Worm (Caenorhabditis elegans) whole organism, L2 larva: ENCODE results near the gene pag-3.
"Not testable (repeated sequence)": the region's sequence is repeated elsewhere in the genome, so short reads cannot be mapped to it uniquely, and the experiment has no call there.

ENCODE experiments used
- C34F6.9 ChIP-seq: fragments of 150-350 bp; optimal IDR thresholded peaks from 2 replicates; lab custom pipeline; 2014; ENCODE audit warnings: missing biosample characterization, missing genetic modification characterization
- R02D3.7 ChIP-seq: fragments of 150-350 bp; optimal IDR thresholded peaks from 2 replicates; lab custom pipeline; 2014; ENCODE audit warnings: missing biosample characterization, missing genetic modification characterization
- Y55F3AM.14 ChIP-seq: fragments of 200-800 bp; sonication (Bioruptor generic); optimal IDR thresholded peaks from 2 replicates; lab custom pipeline; 2018; ENCODE audit warnings: mild to moderate bottlenecking, missing genetic modification characterization, missing compliant biosample characterization
- ZK546.5 ChIP-seq: sonication (generic microtip); optimal IDR thresholded peaks from 2 replicates; lab custom pipeline; 2017; ENCODE audit warnings: missing biosample characterization, missing genetic modification characterization
- alr-1 ChIP-seq: fragments of 150-350 bp; optimal IDR thresholded peaks from 2 replicates; lab custom pipeline; 2014; ENCODE audit warnings: missing biosample characterization, missing genetic modification characterization
- ama-1 ChIP-seq: fragments of 150-350 bp; optimal IDR thresholded peaks from 2 replicates; lab custom pipeline; 2018; ENCODE audit warnings: inconsistent platforms
- blmp-1 ChIP-seq: sonication (generic microtip); optimal IDR thresholded peaks from 2 replicates; lab custom pipeline; 2017; ENCODE audit warnings: missing genetic modification characterization, mild to moderate bottlenecking, missing compliant biosample characterization, antibody characterized with exemption, moderate library complexity; ENCODE audit not compliant: insufficient read depth
- ceh-82 ChIP-seq: fragments of 150-350 bp; optimal IDR thresholded peaks from 2 replicates; lab custom pipeline; 2014; ENCODE audit warnings: missing biosample characterization, missing genetic modification characterization
- crh-2 ChIP-seq: sonication (generic microtip); optimal IDR thresholded peaks from 2 replicates; lab custom pipeline; 2017; ENCODE audit warnings: missing biosample characterization, missing genetic modification characterization
- elt-1 ChIP-seq: fragments of 150-350 bp; optimal IDR thresholded peaks from 2 replicates; lab custom pipeline; 2014; ENCODE audit warnings: missing biosample characterization, missing genetic modification characterization
- elt-3 ChIP-seq: sonication (generic microtip); optimal IDR thresholded peaks from 2 replicates; lab custom pipeline; 2017; ENCODE audit warnings: missing biosample characterization, missing genetic modification characterization
- fos-1 ChIP-seq: fragments of 150-350 bp; optimal IDR thresholded peaks from 2 replicates; lab custom pipeline; 2014; ENCODE audit warnings: missing biosample characterization, missing genetic modification characterization
- gmeb-1 ChIP-seq: fragments of 150-350 bp; optimal IDR thresholded peaks from 2 replicates; lab custom pipeline; 2014; ENCODE audit warnings: missing biosample characterization, missing genetic modification characterization
- mab-5 ChIP-seq: fragments of 150-350 bp; optimal IDR thresholded peaks from 2 replicates; lab custom pipeline; 2014; ENCODE audit warnings: missing biosample characterization, missing genetic modification characterization
- mbf-1 ChIP-seq: sonication (generic microtip); optimal IDR thresholded peaks from 2 replicates; lab custom pipeline; 2017; ENCODE audit warnings: missing biosample characterization, missing genetic modification characterization
- mdl-1 ChIP-seq, 2 experiments: fragments of 150-350 bp in 1 of 2; sonication (generic microtip) in 1 of 2; optimal IDR thresholded peaks; 2 replicates each; lab custom pipeline; 2017; ENCODE audit warnings: missing biosample characterization in 2 of 2, missing genetic modification characterization in 2 of 2
- nhr-12 ChIP-seq: fragments of 150-350 bp; optimal IDR thresholded peaks from 2 replicates; lab custom pipeline; 2014; ENCODE audit warnings: missing biosample characterization, missing genetic modification characterization
- nhr-21 ChIP-seq: fragments of 150-350 bp; optimal IDR thresholded peaks from 2 replicates; lab custom pipeline; 2014; ENCODE audit warnings: missing biosample characterization, missing genetic modification characterization
- nhr-23 ChIP-seq: fragments of 150-350 bp; optimal IDR thresholded peaks from 2 replicates; lab custom pipeline; 2014; ENCODE audit warnings: missing biosample characterization, missing genetic modification reagents, missing genetic modification characterization
- nhr-25 ChIP-seq: fragments of 150-350 bp; sonication (generic microtip); optimal IDR thresholded peaks from 3 replicates; lab custom pipeline; 2014; ENCODE audit warnings: missing biosample characterization, missing genetic modification characterization
- nhr-6 ChIP-seq: fragments of 150-350 bp; optimal IDR thresholded peaks from 2 replicates; lab custom pipeline; 2014; ENCODE audit warnings: missing biosample characterization, missing genetic modification characterization
- nhr-77 ChIP-seq: fragments of 150-350 bp; optimal IDR thresholded peaks from 2 replicates; lab custom pipeline; 2014; ENCODE audit warnings: missing biosample characterization, missing genetic modification characterization
- sem-4 ChIP-seq: fragments of 150-350 bp; optimal IDR thresholded peaks from 2 replicates; lab custom pipeline; 2014; ENCODE audit warnings: missing biosample characterization, missing genetic modification reagents, missing genetic modification characterization
- skn-1 ChIP-seq: sonication (generic microtip); optimal IDR thresholded peaks from 2 replicates; lab custom pipeline; 2017; ENCODE audit warnings: missing biosample characterization, missing genetic modification characterization
- sma-3 ChIP-seq: sonication (generic microtip); optimal IDR thresholded peaks from 2 replicates; lab custom pipeline; 2016; ENCODE audit warnings: missing genetic modification reagents, missing genetic modification characterization, missing compliant biosample characterization
- sma-9 ChIP-seq, 2 experiments: fragments of 150-350 bp in 1 of 2; sonication (generic microtip) in 1 of 2; optimal IDR thresholded peaks; 2 replicates each; lab custom pipeline; 2014 to 2016; ENCODE audit warnings: missing genetic modification characterization in 2 of 2, mild to moderate bottlenecking in 1 of 2, missing biosample characterization in 1 of 2, missing compliant biosample characterization in 1 of 2, missing genetic modification reagents in 1 of 2, moderate library complexity in 1 of 2
- snpc-4 ChIP-seq: fragments of 150-350 bp; optimal IDR thresholded peaks from 2 replicates; lab custom pipeline; 2014; ENCODE audit warnings: missing biosample characterization, missing genetic modification characterization
- unc-55 ChIP-seq: fragments of 150-350 bp; sonication (generic microtip); optimal IDR thresholded peaks from 3 replicates; lab custom pipeline; 2014; ENCODE audit warnings: missing biosample characterization, missing genetic modification reagents, missing genetic modification characterization
- unc-62 ChIP-seq: fragments of 150-350 bp; optimal IDR thresholded peaks from 2 replicates; lab custom pipeline; 2014; ENCODE audit warnings: missing biosample characterization, missing genetic modification reagents, missing genetic modification characterization
- zag-1 ChIP-seq: fragments of 150-350 bp; optimal IDR thresholded peaks from 2 replicates; lab custom pipeline; 2014; ENCODE audit warnings: missing biosample characterization, missing genetic modification characterization
- ztf-11 ChIP-seq: sonication (generic microtip); optimal IDR thresholded peaks from 2 replicates; lab custom pipeline; 2017; ENCODE audit warnings: missing biosample characterization, missing genetic modification characterization
- ztf-4 ChIP-seq: fragments of 150-350 bp; optimal IDR thresholded peaks from 2 replicates; lab custom pipeline; 2014; ENCODE audit warnings: missing biosample characterization, missing genetic modification characterization

Gene pag-3

ce11 chrX:14970221-14970801, 15.9 kb upstream of the pag-3 start, which contains the start of the genes flwr-1 and tbc-1 (continued):
- TF ChIP-seq ztf-11 (tag; lab: Kevin White, UChicago) (no peak), nhr-6 (tag; lab: Kevin White, UChicago) (no peak), Y55F3AM.14 (GFP tag; lab: Kevin White, UChicago) (no peak), ama-1 (lab: Kevin White, UChicago) (no peak), gmeb-1 (tag; lab: Kevin White, UChicago) (no peak), R02D3.7 (tag; lab: Kevin White, UChicago) (no peak), blmp-1 (tag; lab: Kevin White, UChicago) (no peak), crh-2 (tag; lab: Kevin White, UChicago) (peak; percentile 11), C34F6.9 (peak; percentile 60), zag-1 (tag; lab: Kevin White, UChicago) (no peak), sma-3 (GFP tag; lab: Kevin White, UChicago) (no peak), nhr-12 (tag; lab: Kevin White, UChicago) (no peak), unc-62 (GFP tag; lab: Kevin White, UChicago) (no peak), ztf-4 (tag; lab: Kevin White, UChicago) (no peak), nhr-21 (tag; lab: Kevin White, UChicago) (no peak), ceh-82 (no peak), nhr-23 (no peak)

- TF ChIP-seq ztf-11 (tag; lab: Kevin White, UChicago) (no peak), R02D3.7 (tag; lab: Kevin White, UChicago) (no peak), sem-4 (tag; lab: Kevin White, UChicago) (no peak), nhr-21 (tag; lab: Kevin White, UChicago) (no peak), gmeb-1 (tag; lab: Kevin White, UChicago) (no peak), skn-1 (tag; lab: Kevin White, UChicago) (no peak), nhr-23 (no peak), alr-1 (tag; lab: Kevin White, UChicago) (no peak), ceh-82 (no peak), zag-1 (tag; lab: Kevin White, UChicago) (no peak), mab-5 (no peak), mdl-1 (tag; optimal IDR thresholded peaks at IDR 0.05; lab: Kevin White, UChicago) (no peak), snpc-4 (tag; lab: Kevin White, UChicago) (no peak), nhr-25 (tag; lab: Kevin White, UChicago) (no peak), nhr-77 (tag; lab: Kevin White, UChicago) (no peak), ZK546.5 (tag; lab: Kevin White, UChicago) (no peak), elt-3 (tag; lab: Kevin White, UChicago) (no peak), fos-1 (no peak), Y55F3AM.14 (GFP tag; lab: Kevin White, UChicago) (no peak), unc-55 (GFP tag; lab: Kevin White, UChicago) (no peak)
Measured at ce11 chrX:14969615-14970014, 15.2 kb upstream of the pag-3 start.

ce11 chrX:14966515-14966914, 12.1 kb upstream of the pag-3 start, which contains the start of gene F20D1.22:
Gene F20D1.22, plus strand, starts transcription at chrX:14966815.
- TF ChIP-seq elt-1 (tag; lab: Kevin White, UChicago); unc-62 (GFP tag; lab: Kevin White, UChicago); mbf-1 (tag; lab: Kevin White, UChicago): not testable (repeated sequence)

- no peak for TF ChIP-seq C34F6.9
Measured at ce11 chrX:14965761-14966160, 11.3 kb upstream of the pag-3 start, which contains the start of gene F45B8.5. Gene F45B8.5, plus strand, starts transcription at chrX:14966061.

ce11 chrX:14964253-14964652, 9.8 kb upstream of the pag-3 start, which contains the start of gene rgs-11:
Gene rgs-11, plus strand, starts transcription at chrX:14964553.
- TF ChIP-seq elt-3 (tag; lab: Kevin White, UChicago) = no peak
- no peak for TF ChIP-seq sma-9 (GFP tag; optimal IDR thresholded peaks at IDR 0.05; lab: Kevin White, UChicago)
- no peak for TF ChIP-seq sma-9 (tag; optimal IDR thresholded peaks at IDR 0.05; lab: Kevin White, UChicago)
- no peak for TF ChIP-seq mdl-1 (tag; optimal IDR thresholded peaks at IDR 0.05; lab: Kevin White, UChicago)
